Worm (Caenorhabditis elegans) whole organism, early embryonic: ENCODE data around the gene skr-17.

Experiments
- ama-1 ChIP-seq: fragments of 150-350 bp; optimal IDR thresholded peaks from 2 replicates; lab custom pipeline; 2014
- ceh-36 ChIP-seq: sonication (generic microtip); optimal IDR thresholded peaks from 2 replicates; lab custom pipeline; 2016; ENCODE audit warnings: missing genetic modification characterization, inconsistent platforms, missing compliant biosample characterization
- hmbx-1 ChIP-seq: sonication (generic microtip); optimal IDR thresholded peaks from 2 replicates; lab custom pipeline; 2016; ENCODE audit warnings: mild to moderate bottlenecking, missing genetic modification characterization, missing compliant biosample characterization
- hnd-1 ChIP-seq: sonication (generic microtip); optimal IDR thresholded peaks from 2 replicates; lab custom pipeline; 2016; ENCODE audit warnings: missing genetic modification characterization, missing compliant biosample characterization
- tbx-11 ChIP-seq: fragments of 200-800 bp; sonication (Bioruptor generic); IDR thresholded peaks from 2 replicates; pipeline ENCODE4 v1.3.6; 2022; ENCODE audit warnings: missing genetic modification characterization, missing compliant biosample characterization

DNA sequence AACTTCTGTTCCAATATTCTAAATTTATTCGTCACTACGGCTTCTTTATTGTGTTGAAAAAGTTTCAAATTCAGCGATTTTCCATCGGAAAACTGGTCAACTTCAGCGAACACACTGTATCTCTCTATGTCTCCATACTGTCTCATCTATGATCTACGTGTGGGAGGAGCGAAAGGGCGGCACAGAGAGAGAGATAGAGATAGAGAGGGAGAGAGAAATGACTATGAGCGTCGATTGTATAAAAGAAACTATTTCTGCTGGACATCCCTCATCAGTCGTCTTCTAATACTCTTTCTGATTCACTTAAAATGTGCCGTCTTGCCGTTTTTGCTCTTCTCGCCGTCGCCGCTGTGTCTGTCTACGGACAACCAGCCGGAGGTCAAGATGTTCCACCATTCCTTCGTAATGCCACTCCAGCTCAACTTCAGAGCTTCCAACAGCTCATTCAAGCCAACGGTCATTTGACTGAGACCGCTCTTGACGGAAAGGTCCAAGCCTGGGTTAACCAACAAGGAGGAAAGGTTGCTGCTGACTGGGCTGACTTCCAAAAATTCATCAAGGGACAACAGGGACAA is 7.1 kb downstream of the skr-17 start, which contains the start of gene srlf-1:
- TF ChIP-seq hmbx-1 (no peak), ceh-36 (tag; lab: Kevin White, UChicago) (no peak), ama-1 (lab: Kevin White, UChicago) (peak; percentile 68), hnd-1 (tag; lab: Kevin White, UChicago) (no peak), tbx-11 (GFP tag; lab: Robert Waterston, UW) (no peak)
